Worm (Caenorhabditis elegans) whole organism, L2 larva: ENCODE measurements around the gene acp-4.

Experiments used
- F13H6.1 ChIP-seq: sonication (generic microtip); optimal IDR thresholded peaks from 2 replicates; lab custom pipeline; 2016; ENCODE audit warnings: missing genetic modification characterization, missing compliant biosample characterization
- R02D3.7 ChIP-seq: fragments of 150-350 bp; optimal IDR thresholded peaks from 2 replicates; lab custom pipeline; 2014; ENCODE audit warnings: missing biosample characterization, missing genetic modification characterization
- Y55F3AM.14 ChIP-seq: fragments of 200-800 bp; sonication (Bioruptor generic); optimal IDR thresholded peaks from 2 replicates; lab custom pipeline; 2018; ENCODE audit warnings: mild to moderate bottlenecking, missing genetic modification characterization, missing compliant biosample characterization
- ZK546.5 ChIP-seq: sonication (generic microtip); optimal IDR thresholded peaks from 2 replicates; lab custom pipeline; 2017; ENCODE audit warnings: missing biosample characterization, missing genetic modification characterization
- alr-1 ChIP-seq: fragments of 150-350 bp; optimal IDR thresholded peaks from 2 replicates; lab custom pipeline; 2014; ENCODE audit warnings: missing biosample characterization, missing genetic modification characterization
- ama-1 ChIP-seq: fragments of 150-350 bp; optimal IDR thresholded peaks from 2 replicates; lab custom pipeline; 2018; ENCODE audit warnings: inconsistent platforms
- blmp-1 ChIP-seq: sonication (generic microtip); optimal IDR thresholded peaks from 2 replicates; lab custom pipeline; 2017; ENCODE audit warnings: missing genetic modification characterization, mild to moderate bottlenecking, missing compliant biosample characterization, antibody characterized with exemption, moderate library complexity; ENCODE audit not compliant: insufficient read depth
- ceh-16 ChIP-seq: fragments of 150-350 bp; optimal IDR thresholded peaks from 2 replicates; lab custom pipeline; 2014; ENCODE audit warnings: missing biosample characterization, missing genetic modification characterization
- dmd-4 ChIP-seq: sonication (generic microtip); optimal IDR thresholded peaks from 2 replicates; lab custom pipeline; 2017; ENCODE audit warnings: missing biosample characterization, missing genetic modification characterization
- elt-1 ChIP-seq: fragments of 150-350 bp; optimal IDR thresholded peaks from 2 replicates; lab custom pipeline; 2014; ENCODE audit warnings: missing biosample characterization, missing genetic modification characterization
- elt-3 ChIP-seq: sonication (generic microtip); optimal IDR thresholded peaks from 2 replicates; lab custom pipeline; 2017; ENCODE audit warnings: missing biosample characterization, missing genetic modification characterization
- fos-1 ChIP-seq: fragments of 150-350 bp; optimal IDR thresholded peaks from 2 replicates; lab custom pipeline; 2014; ENCODE audit warnings: missing biosample characterization, missing genetic modification characterization
- gmeb-1 ChIP-seq: fragments of 150-350 bp; optimal IDR thresholded peaks from 2 replicates; lab custom pipeline; 2014; ENCODE audit warnings: missing biosample characterization, missing genetic modification characterization
- lin-11 ChIP-seq: fragments of 150-350 bp; sonication (generic microtip); optimal IDR thresholded peaks from 2 replicates; lab custom pipeline; 2014; ENCODE audit warnings: missing biosample characterization, missing genetic modification characterization, inconsistent platforms, mixed read lengths
- lin-13 ChIP-seq: fragments of 150-350 bp; optimal IDR thresholded peaks from 2 replicates; lab custom pipeline; 2014; ENCODE audit warnings: missing biosample characterization, missing genetic modification reagents, missing genetic modification characterization
- lin-39 ChIP-seq: fragments of 150-350 bp; optimal IDR thresholded peaks from 2 replicates; lab custom pipeline; 2014; ENCODE audit warnings: missing biosample characterization, missing genetic modification reagents, missing genetic modification characterization
- mab-5 ChIP-seq: fragments of 150-350 bp; optimal IDR thresholded peaks from 2 replicates; lab custom pipeline; 2014; ENCODE audit warnings: missing biosample characterization, missing genetic modification characterization
- nhr-10 ChIP-seq: sonication (generic microtip); optimal IDR thresholded peaks from 2 replicates; lab custom pipeline; 2017; ENCODE audit warnings: missing biosample characterization, missing genetic modification characterization
- nhr-12 ChIP-seq: fragments of 150-350 bp; optimal IDR thresholded peaks from 2 replicates; lab custom pipeline; 2014; ENCODE audit warnings: missing biosample characterization, missing genetic modification characterization
- nhr-129 ChIP-seq: fragments of 150-350 bp; optimal IDR thresholded peaks from 2 replicates; lab custom pipeline; 2014; ENCODE audit warnings: missing biosample characterization, missing genetic modification characterization
- nhr-21 ChIP-seq: fragments of 150-350 bp; optimal IDR thresholded peaks from 2 replicates; lab custom pipeline; 2014; ENCODE audit warnings: missing biosample characterization, missing genetic modification characterization
- nhr-237 ChIP-seq: fragments of 150-350 bp; optimal IDR thresholded peaks from 2 replicates; lab custom pipeline; 2014; ENCODE audit warnings: missing biosample characterization, missing genetic modification characterization
- nhr-25 ChIP-seq: fragments of 150-350 bp; sonication (generic microtip); optimal IDR thresholded peaks from 3 replicates; lab custom pipeline; 2014; ENCODE audit warnings: missing biosample characterization, missing genetic modification characterization
- nhr-77 ChIP-seq: fragments of 150-350 bp; optimal IDR thresholded peaks from 2 replicates; lab custom pipeline; 2014; ENCODE audit warnings: missing biosample characterization, missing genetic modification characterization
- peb-1 ChIP-seq: fragments of 150-350 bp; optimal IDR thresholded peaks from 2 replicates; lab custom pipeline; 2014; ENCODE audit warnings: missing biosample characterization, missing genetic modification characterization
- sem-4 ChIP-seq: fragments of 150-350 bp; optimal IDR thresholded peaks from 2 replicates; lab custom pipeline; 2014; ENCODE audit warnings: missing biosample characterization, missing genetic modification reagents, missing genetic modification characterization
- skn-1 ChIP-seq: sonication (generic microtip); optimal IDR thresholded peaks from 2 replicates; lab custom pipeline; 2017; ENCODE audit warnings: missing biosample characterization, missing genetic modification characterization
- sma-3 ChIP-seq: sonication (generic microtip); optimal IDR thresholded peaks from 2 replicates; lab custom pipeline; 2016; ENCODE audit warnings: missing genetic modification reagents, missing genetic modification characterization, missing compliant biosample characterization
- sma-9 ChIP-seq, 2 experiments: fragments of 150-350 bp in 1 of 2; sonication (generic microtip) in 1 of 2; optimal IDR thresholded peaks; 2 replicates each; lab custom pipeline; 2014 to 2016; ENCODE audit warnings: missing genetic modification characterization in 2 of 2, mild to moderate bottlenecking in 1 of 2, missing biosample characterization in 1 of 2, missing compliant biosample characterization in 1 of 2, missing genetic modification reagents in 1 of 2, moderate library complexity in 1 of 2
- snpc-4 ChIP-seq: fragments of 150-350 bp; optimal IDR thresholded peaks from 2 replicates; lab custom pipeline; 2014; ENCODE audit warnings: missing biosample characterization, missing genetic modification characterization
- unc-55 ChIP-seq: fragments of 150-350 bp; sonication (generic microtip); optimal IDR thresholded peaks from 3 replicates; lab custom pipeline; 2014; ENCODE audit warnings: missing biosample characterization, missing genetic modification reagents, missing genetic modification characterization
- ztf-11 ChIP-seq: sonication (generic microtip); optimal IDR thresholded peaks from 2 replicates; lab custom pipeline; 2017; ENCODE audit warnings: missing biosample characterization, missing genetic modification characterization
- ztf-4 ChIP-seq: fragments of 150-350 bp; optimal IDR thresholded peaks from 2 replicates; lab custom pipeline; 2014; ENCODE audit warnings: missing biosample characterization, missing genetic modification characterization

Gene acp-4

DNA sequence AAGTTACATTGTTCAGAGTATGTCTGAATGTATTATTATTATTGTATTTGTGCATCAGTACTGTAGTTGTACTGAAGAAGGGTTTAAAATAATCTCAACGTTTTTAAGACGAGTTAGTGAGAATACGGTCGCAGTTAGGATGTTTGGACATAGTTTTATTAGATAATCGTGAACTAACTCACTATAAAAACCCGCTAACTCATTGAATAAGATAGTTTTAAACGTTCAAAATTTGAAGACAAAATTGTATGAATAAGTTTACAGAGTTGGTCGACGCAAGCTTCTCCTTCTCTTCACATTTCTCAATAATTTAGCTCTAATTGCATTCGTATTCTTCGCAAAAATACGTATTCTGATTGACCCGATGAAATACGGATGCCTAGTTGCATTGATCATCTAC is 15.9 kb downstream of the acp-4 start:
- TF ChIP-seq nhr-129 (no peak), F13H6.1 (no peak), ama-1 (lab: Kevin White, UChicago) (no peak), nhr-12 (tag; lab: Kevin White, UChicago) (peak; percentile 81), mab-5 (tag; lab: Kevin White, UChicago) (peak; percentile 25), nhr-25 (tag; lab: Kevin White, UChicago) (peak; percentile 76)

DNA sequence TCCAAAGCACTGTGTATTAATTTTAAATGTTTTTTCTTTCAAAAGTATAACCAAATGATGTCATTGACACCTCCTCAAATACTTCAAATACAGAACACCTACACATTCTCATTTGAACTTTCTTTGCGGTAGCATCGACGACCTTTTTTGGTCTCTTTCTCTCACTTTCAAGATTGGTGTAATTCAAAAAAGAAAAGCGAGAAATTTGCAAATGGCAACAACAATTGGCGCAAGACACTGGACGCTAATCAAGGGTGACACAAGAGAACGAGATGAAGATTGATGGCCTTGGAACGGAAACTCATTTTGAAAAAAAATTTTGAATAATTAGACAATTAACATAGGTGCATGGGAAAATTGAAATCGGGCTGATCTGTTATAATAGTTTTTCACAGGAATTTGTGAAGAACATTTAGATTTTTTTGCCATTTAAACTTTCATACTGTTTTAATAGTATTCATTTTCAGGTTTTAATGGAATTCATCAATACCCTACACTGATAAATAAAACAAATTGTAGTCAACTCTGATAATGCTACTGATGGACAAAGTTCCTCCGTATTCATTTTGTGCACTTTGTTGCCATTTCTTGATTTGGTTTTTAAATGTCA is 17.7 kb downstream of the acp-4 start, which contains the start of gene fdgt-2:
TSS of gene fdgt-2 (plus strand) at position 560 of the 610 bp plus-strand sequence.
- TF ChIP-seq nhr-25 (tag; lab: Kevin White, UChicago) (peak; percentile 43), lin-13 (no peak), ceh-16 (tag; lab: Kevin White, UChicago) (peak; percentile 77)

DNA sequence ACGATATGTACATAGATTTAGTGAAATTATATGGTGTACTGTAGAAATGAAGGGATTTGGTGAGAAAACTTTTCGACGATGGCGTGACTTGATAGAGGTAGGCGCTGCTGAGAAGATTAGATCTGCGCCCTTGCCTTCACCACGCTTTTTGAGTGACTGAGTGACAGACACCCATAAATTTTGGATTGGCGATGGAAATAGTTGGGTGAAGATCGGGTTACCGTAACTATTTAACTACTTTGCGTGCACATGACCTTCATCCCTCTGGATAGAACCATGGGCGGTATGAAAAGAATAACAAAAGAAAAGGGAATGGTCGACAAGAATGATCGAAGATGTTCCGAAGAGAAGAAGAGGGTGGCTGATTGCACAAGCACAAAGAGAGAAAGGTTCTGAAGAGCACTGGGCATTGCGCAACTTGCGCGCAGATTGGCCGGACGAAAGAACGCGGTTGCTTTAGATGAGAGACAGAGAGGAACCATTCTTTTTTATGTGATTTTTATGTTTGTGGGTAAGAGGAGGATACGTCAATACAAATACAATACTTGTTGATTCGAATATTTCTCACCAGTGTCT is 19.4 kb downstream of the acp-4 start:
- peak; percentile 17 for TF ChIP-seq elt-1 (tag; lab: Kevin White, UChicago)
- TF ChIP-seq ceh-16 (tag; lab: Kevin White, UChicago) = peak; percentile 37
- no peak for TF ChIP-seq ztf-11 (tag; lab: Kevin White, UChicago)
- TF ChIP-seq, all 48 proteins: peak for 2

DNA sequence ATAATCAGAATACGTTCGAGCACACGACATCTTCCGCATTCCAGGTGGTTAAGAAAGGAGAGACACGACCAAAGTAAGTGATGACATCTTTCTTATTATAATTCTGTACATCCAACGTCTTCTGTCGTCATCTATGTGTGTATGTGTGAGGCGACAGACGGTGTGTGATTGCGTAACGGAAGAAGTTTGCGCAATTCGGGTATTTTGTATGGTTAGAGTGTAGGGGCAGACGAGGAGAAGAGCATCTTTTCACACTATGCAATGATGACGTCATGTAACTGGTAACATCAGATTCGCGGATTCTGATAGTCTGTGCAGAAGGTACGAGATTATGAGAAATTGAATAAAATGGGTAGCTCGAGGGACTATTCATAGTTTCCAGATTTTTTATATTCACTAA is 19.9 kb downstream of the acp-4 start:
- TF ChIP-seq R02D3.7 (tag; lab: Kevin White, UChicago) (no peak), snpc-4 (tag; lab: Kevin White, UChicago) (no peak), gmeb-1 (no peak), nhr-77 (no peak), ztf-11 (tag; lab: Kevin White, UChicago) (no peak), sma-9 (GFP tag; optimal IDR thresholded peaks at IDR 0.05; lab: Kevin White, UChicago) (no peak), sma-9 (tag; optimal IDR thresholded peaks at IDR 0.05; lab: Kevin White, UChicago) (no peak), ZK546.5 (tag; lab: Kevin White, UChicago) (no peak)

DNA sequence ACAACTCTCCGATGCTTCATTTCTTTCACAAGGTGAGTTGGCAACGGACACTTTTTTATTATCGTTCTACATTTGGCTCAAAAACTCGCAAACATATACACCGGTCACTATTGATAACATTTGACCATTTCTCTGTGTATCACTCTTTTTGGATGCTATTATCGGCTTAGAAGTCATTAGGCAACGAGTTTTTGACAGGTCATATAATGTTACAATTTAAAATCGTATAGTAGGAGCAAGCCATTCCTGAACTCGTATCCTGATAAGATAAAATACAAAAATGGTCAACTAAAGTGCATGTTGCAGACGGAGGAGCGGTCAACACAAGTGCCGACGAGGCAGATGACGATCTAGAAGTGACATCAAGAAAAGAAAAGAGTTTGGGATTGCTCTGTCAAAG is 22.0 kb downstream of the acp-4 start:
- no peak for TF ChIP-seq nhr-237
- peak; percentile 20 for TF ChIP-seq fos-1

DNA sequence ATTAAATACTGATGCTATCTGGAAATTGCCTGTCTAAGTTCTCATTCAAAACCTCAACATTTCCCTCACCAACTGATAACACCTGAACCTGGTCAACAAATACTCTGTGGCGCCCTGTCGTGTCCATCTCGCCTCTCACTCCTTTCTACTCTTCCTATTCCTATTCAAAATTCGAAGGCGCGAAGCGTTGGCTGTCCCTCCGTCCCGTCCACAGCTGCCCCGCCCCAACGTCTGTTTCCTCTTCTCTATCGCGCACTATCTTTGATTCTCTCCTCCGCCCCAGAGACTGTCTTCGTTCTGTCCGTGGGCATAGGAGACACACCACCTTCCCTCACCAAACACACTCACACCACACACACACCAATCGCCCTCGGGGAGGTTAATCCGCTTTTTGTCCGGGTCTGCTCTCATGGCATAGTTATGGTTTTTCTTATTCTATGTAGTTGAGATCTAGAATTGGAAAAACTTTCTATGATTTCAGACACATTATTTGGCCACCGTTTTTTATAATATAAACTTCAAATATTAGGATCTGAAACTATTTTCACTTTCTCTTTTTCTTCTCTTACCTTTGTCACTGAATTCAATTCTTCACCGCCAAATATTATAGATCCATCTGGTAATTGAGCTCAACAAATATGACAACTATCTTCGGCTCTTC is 22.7 kb downstream of the acp-4 start, which contains the start of gene efl-3:
TSS of gene efl-3 (plus strand) at position 611 of the 661 bp plus-strand sequence.
- TF ChIP-seq dmd-4 (tag; lab: Kevin White, UChicago) (no peak), skn-1 (tag; lab: Kevin White, UChicago) (no peak), sma-9 (GFP tag; optimal IDR thresholded peaks at IDR 0.05; lab: Kevin White, UChicago) (peak; percentile 30), sma-9 (tag; optimal IDR thresholded peaks at IDR 0.05; lab: Kevin White, UChicago) (no peak), Y55F3AM.14 (GFP tag; lab: Kevin White, UChicago) (no peak), unc-55 (GFP tag; lab: Kevin White, UChicago) (no peak), fos-1 (peak; percentile 51), sem-4 (no peak), ceh-16 (tag; lab: Kevin White, UChicago) (peak; percentile 7), nhr-21 (tag; lab: Kevin White, UChicago) (no peak), nhr-10 (no peak), elt-1 (tag; lab: Kevin White, UChicago) (no peak), mab-5 (tag; lab: Kevin White, UChicago) (no peak), ztf-4 (tag; lab: Kevin White, UChicago) (no peak), peb-1 (tag; lab: Kevin White, UChicago) (no peak), elt-3 (tag; lab: Kevin White, UChicago) (no peak), R02D3.7 (tag; lab: Kevin White, UChicago) (no peak), lin-39 (tag; lab: Kevin White, UChicago) (no peak), sma-3 (GFP tag; lab: Kevin White, UChicago) (no peak), blmp-1 (no peak), nhr-77 (no peak), alr-1 (tag; lab: Kevin White, UChicago) (no peak), lin-11 (tag; lab: Kevin White, UChicago) (no peak), ztf-11 (tag; lab: Kevin White, UChicago) (no peak)
